Fruit fly (Drosophila melanogaster) whole organism, embryonic: ENCODE results near the gene Teh1.
A peak's percentile ranks its signal among the peaks of the same experiment; 100 is the strongest.

Experiments used
- BtbVII ChIP-seq: fragments of 200-800 bp; sonication (Bioruptor generic); optimal IDR thresholded peaks from 3 replicates; lab custom pipeline; 2017; ENCODE audit warnings: missing biosample characterization, mild to moderate bottlenecking, missing genetic modification characterization
- Bteb2 ChIP-seq: fragments of 200-800 bp; sonication (Bioruptor generic); optimal IDR thresholded peaks from 2 replicates; lab custom pipeline; 2016; ENCODE audit warnings: missing biosample characterization, missing genetic modification characterization
- CG10209 ChIP-seq: fragments of 200-800 bp; sonication (Bioruptor generic); optimal IDR thresholded peaks from 3 replicates; lab custom pipeline; 2017; ENCODE audit warnings: missing biosample characterization, mild to moderate bottlenecking, missing genetic modification characterization, missing genetic modification reagents
- CG10274 ChIP-seq: fragments of 200-800 bp; sonication (Bioruptor generic); optimal IDR thresholded peaks from 3 replicates; lab custom pipeline; 2017; ENCODE audit warnings: missing biosample characterization, mild to moderate bottlenecking, missing genetic modification characterization
- CG10462 ChIP-seq: fragments of 200-800 bp; sonication (Bioruptor generic); optimal IDR thresholded peaks from 2 replicates; lab custom pipeline; 2016; ENCODE audit warnings: missing biosample characterization, missing genetic modification characterization
- CG10979 ChIP-seq: fragments of 200-800 bp; sonication (Bioruptor generic); optimal IDR thresholded peaks from 2 replicates; lab custom pipeline; 2018; ENCODE audit warnings: missing biosample characterization, mild to moderate bottlenecking, missing genetic modification characterization, moderate library complexity
- CG11695 ChIP-seq: fragments of 200-800 bp; sonication (Bioruptor generic); IDR thresholded peaks from 3 replicates; pipeline ENCODE4 v1.3.6; 2022; ENCODE audit warnings: missing biosample characterization, missing genetic modification characterization
- CG11696 ChIP-seq: fragments of 200-800 bp; sonication (Bioruptor generic); IDR thresholded peaks from 2 replicates; pipeline ENCODE4 v1.3.6; 2022; ENCODE audit warnings: missing biosample characterization, missing genetic modification characterization
- CG12769 ChIP-seq: fragments of 200-800 bp; sonication (Bioruptor generic); optimal IDR thresholded peaks from 2 replicates; lab custom pipeline; 2019; ENCODE audit warnings: missing biosample characterization, mild to moderate bottlenecking, missing genetic modification characterization, moderate library complexity
- CG13123 ChIP-seq: fragments of 200-800 bp; sonication (Bioruptor generic); optimal IDR thresholded peaks from 2 replicates; lab custom pipeline; 2016; ENCODE audit warnings: missing biosample characterization, missing genetic modification characterization
- CG14667 ChIP-seq: fragments of 200-800 bp; sonication (Bioruptor generic); IDR thresholded peaks from 2 replicates; pipeline ENCODE4 v1.3.6; 2022; ENCODE audit warnings: missing biosample characterization, missing genetic modification characterization
- CG15514 ChIP-seq: fragments of 200-800 bp; sonication (Bioruptor generic); optimal IDR thresholded peaks from 3 replicates; lab custom pipeline; 2017; ENCODE audit warnings: missing biosample characterization, missing genetic modification characterization, mild to moderate bottlenecking, moderate library complexity, missing genetic modification reagents
- CG18262 ChIP-seq: fragments of 200-800 bp; optimal IDR thresholded peaks from 3 replicates; lab custom pipeline; 2019; ENCODE audit warnings: missing biosample characterization, mild to moderate bottlenecking, missing genetic modification characterization, moderate library complexity
- CG2129 ChIP-seq: fragments of 200-800 bp; sonication (Bioruptor generic); IDR thresholded peaks from 2 replicates; pipeline ENCODE4 v1.3.6; 2022; ENCODE audit warnings: missing biosample characterization, missing genetic modification characterization; ENCODE audit not compliant: partially characterized antibody
- CG2199 ChIP-seq: fragments of 200-800 bp; sonication (Bioruptor generic); IDR thresholded peaks from 3 replicates; pipeline ENCODE4 v1.3.6; 2022; ENCODE audit warnings: missing biosample characterization, missing genetic modification characterization
- CG30431 ChIP-seq: fragments of 200-800 bp; sonication (Bioruptor generic); optimal IDR thresholded peaks from 2 replicates; lab custom pipeline; 2017; ENCODE audit warnings: missing biosample characterization, missing genetic modification characterization
- CG33557 ChIP-seq: fragments of 200-800 bp; sonication (Bioruptor generic); optimal IDR thresholded peaks from 2 replicates; lab custom pipeline; 2019; ENCODE audit warnings: missing biosample characterization, mild to moderate bottlenecking, missing genetic modification characterization, moderate library complexity
- CG4424 ChIP-seq: fragments of 200-800 bp; sonication (Bioruptor generic); optimal IDR thresholded peaks from 3 replicates; lab custom pipeline; 2016; ENCODE audit warnings: missing biosample characterization, missing genetic modification characterization
- CG6654 ChIP-seq: fragments of 200-800 bp; sonication (Bioruptor generic); optimal IDR thresholded peaks from 2 replicates; lab custom pipeline; 2017; ENCODE audit warnings: missing biosample characterization, mild to moderate bottlenecking, missing genetic modification characterization
- CG6689 ChIP-seq: fragments of 200-800 bp; sonication (Bioruptor generic); IDR thresholded peaks from 2 replicates; pipeline ENCODE4 v1.3.6; 2022; ENCODE audit warnings: missing biosample characterization, missing genetic modification characterization
- CG8089 ChIP-seq: fragments of 200-800 bp; sonication (Bioruptor generic); optimal IDR thresholded peaks from 3 replicates; lab custom pipeline; 2016; ENCODE audit warnings: missing biosample characterization, missing genetic modification characterization
- CG8944 ChIP-seq: fragments of 200-800 bp; sonication (Bioruptor generic); optimal IDR thresholded peaks from 3 replicates; lab custom pipeline; 2016; ENCODE audit warnings: missing biosample characterization, missing genetic modification characterization
- CG9215 ChIP-seq: fragments of 200-800 bp; sonication (Bioruptor generic); IDR thresholded peaks from 2 replicates; pipeline ENCODE4 v1.3.6; 2022; ENCODE audit warnings: missing biosample characterization, missing genetic modification characterization
- Dref ChIP-seq: fragments of 200-800 bp; sonication (Bioruptor generic); IDR thresholded peaks from 2 replicates; pipeline ENCODE4 v1.3.6; 2022; ENCODE audit warnings: missing biosample characterization, missing genetic modification characterization
- ERR ChIP-seq: fragments of 200-800 bp; sonication (Bioruptor generic); optimal IDR thresholded peaks from 2 replicates; lab custom pipeline; 2016; ENCODE audit warnings: missing biosample characterization, missing genetic modification characterization
- Fer3 ChIP-seq: fragments of 200-800 bp; sonication (Bioruptor generic); optimal IDR thresholded peaks from 2 replicates; lab custom pipeline; 2018; ENCODE audit warnings: missing biosample characterization, mild to moderate bottlenecking, missing genetic modification characterization, moderate library complexity
- Hand ChIP-seq: fragments of 200-800 bp; sonication (Bioruptor generic); optimal IDR thresholded peaks from 2 replicates; lab custom pipeline; 2017; ENCODE audit warnings: mild to moderate bottlenecking, missing biosample characterization, missing genetic modification reagents, missing genetic modification characterization
- HmgD ChIP-seq: fragments of 200-800 bp; sonication (Bioruptor generic); optimal IDR thresholded peaks from 3 replicates; lab custom pipeline; 2016; ENCODE audit warnings: missing biosample characterization, missing genetic modification characterization
- MESR4 ChIP-seq: fragments of 200-800 bp; sonication (Bioruptor generic); optimal IDR thresholded peaks from 2 replicates; lab custom pipeline; 2018; ENCODE audit warnings: missing biosample characterization, mild to moderate bottlenecking, missing genetic modification characterization, moderate library complexity
- MTF-1 ChIP-seq: fragments of 200-800 bp; sonication (Bioruptor generic); optimal IDR thresholded peaks from 2 replicates; lab custom pipeline; 2018; ENCODE audit warnings: missing biosample characterization, mild to moderate bottlenecking, missing genetic modification characterization, borderline replicate concordance
- NfI ChIP-seq: fragments of 200-800 bp; sonication (Bioruptor generic); optimal IDR thresholded peaks from 3 replicates; lab custom pipeline; 2018; ENCODE audit warnings: missing biosample characterization, mild to moderate bottlenecking, missing genetic modification characterization, moderate library complexity
- PHDP ChIP-seq: fragments of 200-800 bp; sonication (Bioruptor generic); optimal IDR thresholded peaks from 3 replicates; lab custom pipeline; 2018; ENCODE audit warnings: missing biosample characterization, mild to moderate bottlenecking, missing genetic modification characterization, moderate library complexity
- YL-1 ChIP-seq: fragments of 200-800 bp; sonication (Bioruptor generic); optimal IDR thresholded peaks from 3 replicates; lab custom pipeline; 2017; ENCODE audit warnings: missing biosample characterization, mild to moderate bottlenecking, missing genetic modification characterization
- abd-A ChIP-seq: fragments of 200-800 bp; sonication (Bioruptor generic); optimal IDR thresholded peaks from 3 replicates; lab custom pipeline; 2019; ENCODE audit warnings: missing biosample characterization, mild to moderate bottlenecking, missing genetic modification characterization, moderate library complexity
- bab2 ChIP-seq: fragments of 200-800 bp; sonication (Bioruptor generic); optimal IDR thresholded peaks from 2 replicates; lab custom pipeline; 2016; ENCODE audit warnings: missing biosample characterization, missing genetic modification characterization
- ci ChIP-seq: fragments of 200-800 bp; sonication (Bioruptor generic); IDR thresholded peaks from 3 replicates; pipeline ENCODE4 v1.3.6; 2022; ENCODE audit warnings: missing biosample characterization, missing genetic modification characterization
- dm ChIP-seq: fragments of 200-800 bp; sonication (Bioruptor generic); optimal IDR thresholded peaks from 3 replicates; lab custom pipeline; 2016; ENCODE audit warnings: missing biosample characterization, missing genetic modification characterization
- dmrt11E ChIP-seq: fragments of 200-800 bp; sonication (Bioruptor generic); optimal IDR thresholded peaks from 3 replicates; lab custom pipeline; 2018; ENCODE audit warnings: missing biosample characterization, mild to moderate bottlenecking, missing genetic modification characterization, moderate library complexity
- fru ChIP-seq: fragments of >200 bp; optimal IDR thresholded peaks from 2 replicates; lab custom pipeline; 2017
- gsb-n ChIP-seq: fragments of 200-800 bp; sonication (Bioruptor generic); optimal IDR thresholded peaks from 3 replicates; lab custom pipeline; 2018; ENCODE audit warnings: missing biosample characterization, mild to moderate bottlenecking, missing genetic modification characterization
- hth ChIP-seq: fragments of >200 bp; optimal IDR thresholded peaks from 2 replicates; lab custom pipeline; 2017; ENCODE audit warnings: inconsistent platforms
- lov ChIP-seq, 2 experiments: fragments of 200-800 bp in 1 of 2; fragments of >200 bp in 1 of 2; sonication (Bioruptor generic) in 1 of 2; IDR thresholded peaks in 1 of 2; optimal IDR thresholded peaks in 1 of 2; 2 replicates in 1 of 2; 3 replicates in 1 of 2; pipeline versions ENCODE4 v1.3.6 to Lab custom; 2017 to 2022; ENCODE audit warnings: missing biosample characterization in 1 of 2, missing genetic modification characterization in 1 of 2
- mam ChIP-seq: fragments of 200-800 bp; sonication (Bioruptor generic); optimal IDR thresholded peaks from 3 replicates; lab custom pipeline; 2016; ENCODE audit warnings: missing biosample characterization, missing genetic modification characterization
- pfk ChIP-seq: fragments of 200-800 bp; sonication (Bioruptor generic); optimal IDR thresholded peaks from 2 replicates; lab custom pipeline; 2018; ENCODE audit warnings: missing biosample characterization, mild to moderate bottlenecking, missing genetic modification characterization, moderate library complexity
- psq ChIP-seq: fragments of 200-800 bp; sonication (Bioruptor generic); optimal IDR thresholded peaks from 2 replicates; lab custom pipeline; 2017; ENCODE audit warnings: missing biosample characterization, missing genetic modification characterization
- scrt ChIP-seq: fragments of 200-800 bp; sonication (Bioruptor generic); optimal IDR thresholded peaks from 2 replicates; lab custom pipeline; 2018; ENCODE audit warnings: missing biosample characterization, mild to moderate bottlenecking, missing genetic modification characterization, moderate library complexity
- sens ChIP-seq: fragments of 200-800 bp; sonication (Bioruptor generic); peaks from one replicate; lab custom pipeline; 2016; ENCODE audit warnings: missing biosample characterization, missing genetic modification characterization
- seq ChIP-seq: fragments of 200-800 bp; sonication (Bioruptor generic); IDR thresholded peaks from 2 replicates; pipeline ENCODE4 v1.3.6; 2022; ENCODE audit warnings: missing biosample characterization, missing genetic modification characterization
- stwl ChIP-seq: fragments of 200-800 bp; sonication (Bioruptor generic); optimal IDR thresholded peaks from 3 replicates; lab custom pipeline; 2018; ENCODE audit warnings: missing biosample characterization, mild to moderate bottlenecking, missing genetic modification characterization, moderate library complexity
- zf30C ChIP-seq: fragments of 200-800 bp; sonication (Bioruptor generic); optimal IDR thresholded peaks from 3 replicates; lab custom pipeline; 2018; ENCODE audit warnings: missing biosample characterization, mild to moderate bottlenecking, missing genetic modification characterization

Teh1 gene

DNA sequence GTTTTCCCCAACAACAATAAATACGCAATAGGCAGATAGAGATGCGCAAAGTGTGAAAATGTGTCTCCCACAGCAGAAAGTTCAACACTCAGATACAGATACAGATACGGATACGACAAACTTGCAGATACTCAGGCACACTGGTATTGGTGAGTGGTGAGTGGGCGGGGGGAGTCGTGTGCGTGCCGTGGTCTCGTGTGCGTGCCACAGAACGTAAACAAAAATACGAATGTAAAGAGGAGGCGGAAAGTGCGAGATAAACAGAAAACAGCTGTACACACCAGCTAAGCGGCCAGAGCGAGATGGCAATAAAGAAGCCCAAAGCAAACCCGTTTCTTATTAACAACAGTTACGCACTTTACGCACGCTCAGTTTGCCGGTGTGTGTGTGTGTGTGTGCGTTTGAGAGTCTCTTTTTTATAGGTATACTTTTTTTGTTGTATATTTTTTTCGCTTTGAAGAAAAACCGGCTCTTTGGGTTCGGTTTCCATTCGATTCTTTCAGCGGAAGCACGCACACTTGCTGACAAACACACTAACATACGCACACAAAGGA, 13.5 kb upstream of the Teh1 start (continued):
- TF ChIP-seq CG10979 (tag; lab: Kevin White, UChicago): no peak
- TF ChIP-seq CG4424 (GFP tag; lab: Kevin White, UChicago): no peak
- no peak for TF ChIP-seq ERR (GFP tag; lab: Kevin White, UChicago)
- no peak for TF ChIP-seq Dref
- TF ChIP-seq psq: peak; percentile 95
- TF ChIP-seq CG2129 (GFP tag; lab: Robert Waterston, UW): no peak
- TF ChIP-seq stwl (tag; lab: Kevin White, UChicago): no peak
- TF ChIP-seq dm (GFP tag; lab: Kevin White, UChicago): no peak
- no peak for TF ChIP-seq CG14667 (GFP tag; lab: Robert Waterston, UW)
- TF ChIP-seq hth (lab: Kevin White, UChicago): no peak
- TF ChIP-seq MESR4: no peak
- TF ChIP-seq CG10209: peak; percentile 51
- peak; percentile 52 for TF ChIP-seq scrt (GFP tag; lab: Kevin White, UChicago)
- TF ChIP-seq YL-1 (GFP tag; lab: Kevin White, UChicago): peak; percentile 34
- no peak for TF ChIP-seq mam
- peak; percentile 10 for TF ChIP-seq Bteb2 (GFP tag; lab: Kevin White, UChicago)
- TF ChIP-seq CG33557: no peak
- TF ChIP-seq CG11696 (GFP tag; lab: Robert Waterston, UW): 0 out of 2 replicates have a peak, but pooled peaks have one; percentile 39
- TF ChIP-seq CG8944 (GFP tag; lab: Kevin White, UChicago): no peak
- peak; percentile 63 for TF ChIP-seq abd-A (tag; lab: Kevin White, UChicago)
- TF ChIP-seq sens: peak; percentile 81
- no peak for TF ChIP-seq CG10274 (GFP tag; lab: Kevin White, UChicago)
- peak; percentile 52 for TF ChIP-seq gsb-n (tag; lab: Kevin White, UChicago)
- TF ChIP-seq CG11695 (GFP tag; lab: Robert Waterston, UW): peak; percentile 63; the same call in 2 of the 3 replicates
- peak; percentile 26 for TF ChIP-seq HmgD
- TF ChIP-seq MTF-1 (GFP tag; lab: Kevin White, UChicago): peak; percentile 69
- peak; percentile 66 for TF ChIP-seq Hand
- peak; percentile 77 for TF ChIP-seq CG15514
- TF ChIP-seq ci (GFP tag; lab: Robert Waterston, UW): peak; percentile 69; the same call in 2 of the 3 replicates
- TF ChIP-seq seq (GFP tag; lab: Robert Waterston, UW): peak; percentile 58; the same call in 1 of the 2 replicates
- TF ChIP-seq lov (optimal IDR thresholded peaks at IDR 0.05; lab: Kevin White, UChicago): no peak
- no peak for TF ChIP-seq lov (GFP tag; IDR thresholded peaks at IDR 0.05; lab: Robert Waterston, UW)
- TF ChIP-seq pfk (GFP tag; lab: Kevin White, UChicago): peak; percentile 49
- no peak for TF ChIP-seq fru (lab: Kevin White, UChicago)
- TF ChIP-seq CG9215 (GFP tag; lab: Robert Waterston, UW): no peak
- TF ChIP-seq CG6689: no peak
- peak; percentile 45 for TF ChIP-seq bab2
- peak; percentile 48 for TF ChIP-seq PHDP (tag; lab: Kevin White, UChicago)
- no peak for TF ChIP-seq CG10462 (GFP tag; lab: Kevin White, UChicago)
- peak; percentile 88 for TF ChIP-seq CG12769
- TF ChIP-seq CG2199: no peak
- TF ChIP-seq dmrt11E (tag; lab: Kevin White, UChicago): no peak
- no peak for TF ChIP-seq CG30431 (GFP tag; lab: Kevin White, UChicago)
- no peak for TF ChIP-seq CG13123 (GFP tag; lab: Kevin White, UChicago)
- peak; percentile 79 for TF ChIP-seq BtbVII (GFP tag; lab: Kevin White, UChicago)
- TF ChIP-seq CG18262: no peak
- TF ChIP-seq NfI (GFP tag; lab: Kevin White, UChicago): peak; percentile 18
- TF ChIP-seq Fer3 (tag; lab: Kevin White, UChicago): peak; percentile 31
- TF ChIP-seq zf30C (GFP tag; lab: Kevin White, UChicago): no peak
- TF ChIP-seq CG6654 (GFP tag; lab: Kevin White, UChicago): no peak
- peak; percentile 48 for TF ChIP-seq CG8089
